Worm (Caenorhabditis elegans): Measurements from ENCODE around the gene W03H9.1.

DNA sequence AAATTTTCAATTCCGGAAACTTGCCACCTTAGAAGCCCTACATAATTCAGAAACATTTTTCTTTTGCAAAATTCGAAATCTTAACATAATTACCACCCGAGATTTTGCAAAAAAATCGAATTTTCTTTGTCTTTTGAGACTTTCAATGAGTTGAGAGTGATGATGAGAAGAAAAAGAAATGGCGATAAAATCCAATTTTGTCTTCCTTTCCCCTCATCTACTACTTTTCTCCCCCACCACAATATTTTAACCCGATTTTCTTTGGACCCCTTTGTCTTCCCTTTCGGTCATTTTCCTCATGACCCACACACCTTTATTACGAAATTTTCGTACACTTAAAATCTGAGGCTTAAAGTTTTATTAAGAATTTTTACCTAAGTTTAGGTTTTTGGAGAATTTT, 51.6 kb downstream of the W03H9.1 start:
- TF ChIP-seq efl-3 (GFP tag; optimal IDR thresholded peaks at IDR 0.05) = no peak
- TF ChIP-seq mef-2 (tag; optimal IDR thresholded peaks at IDR 0.05) = no peak
- TF ChIP-seq lsy-2 (tag; optimal IDR thresholded peaks at IDR 0.05) = no peak
- no peak for TF ChIP-seq nhr-237 (tag; optimal IDR thresholded peaks at IDR 0.05)
